Worm (Caenorhabditis elegans): ENCODE measurements around the gene dnj-19.
A peak's percentile ranks its signal among the peaks of the same experiment; 100 is the strongest.

Gene dnj-19

ce11 chrV:5538500-5538899 is 33.8 kb upstream of the dnj-19 start, which contains the start of gene cft-1:
cft-1 (plus strand) TSS chrV:5538800.
- TF ChIP-seq ztf-4 (tag; optimal IDR thresholded peaks at IDR 0.05) (no peak), unc-55 (GFP tag; optimal IDR thresholded peaks at IDR 0.05) (no peak), ztf-1 (GFP tag; conservative IDR thresholded peaks at IDR 0.05) (no peak), nhr-25 (tag; optimal IDR thresholded peaks at IDR 0.05) (no peak), crh-2 (tag; optimal IDR thresholded peaks at IDR 0.05) (no peak), mab-5 (tag; optimal IDR thresholded peaks at IDR 0.05) (no peak), nhr-77 (tag; optimal IDR thresholded peaks at IDR 0.05) (no peak), alr-1 (tag; optimal IDR thresholded peaks at IDR 0.05) (no peak), snpc-4 (tag; optimal IDR thresholded peaks at IDR 0.05) (no peak), mbf-1 (tag; optimal IDR thresholded peaks at IDR 0.05) (no peak), ceh-82 (tag; optimal IDR thresholded peaks at IDR 0.05) (no peak), lin-11 (tag; optimal IDR thresholded peaks at IDR 0.05) (no peak), skn-1 (tag; optimal IDR thresholded peaks at IDR 0.05) (no peak), nhr-11 (tag; optimal IDR thresholded peaks at IDR 0.05) (no peak), ztf-11 (tag; optimal IDR thresholded peaks at IDR 0.05) (no peak), lin-39 (tag; optimal IDR thresholded peaks at IDR 0.05) (no peak)

- TF ChIP-seq peb-1 (tag; optimal IDR thresholded peaks at IDR 0.05) (no peak), nhr-129 (tag; optimal IDR thresholded peaks at IDR 0.05) (peak; percentile 51), C34F6.9 (tag; optimal IDR thresholded peaks at IDR 0.05) (peak; percentile 43), ztf-1 (GFP tag; conservative IDR thresholded peaks at IDR 0.05) (no peak), lin-11 (tag; optimal IDR thresholded peaks at IDR 0.05) (no peak)
Observed at ce11 chrV:5536240-5536811, 31.7 kb upstream of the dnj-19 start, which contains the start of the genes cox-16 and syp-2. cox-16 (minus strand) TSS chrV:5536243. syp-2 (plus strand) TSS chrV:5536487.

DNA sequence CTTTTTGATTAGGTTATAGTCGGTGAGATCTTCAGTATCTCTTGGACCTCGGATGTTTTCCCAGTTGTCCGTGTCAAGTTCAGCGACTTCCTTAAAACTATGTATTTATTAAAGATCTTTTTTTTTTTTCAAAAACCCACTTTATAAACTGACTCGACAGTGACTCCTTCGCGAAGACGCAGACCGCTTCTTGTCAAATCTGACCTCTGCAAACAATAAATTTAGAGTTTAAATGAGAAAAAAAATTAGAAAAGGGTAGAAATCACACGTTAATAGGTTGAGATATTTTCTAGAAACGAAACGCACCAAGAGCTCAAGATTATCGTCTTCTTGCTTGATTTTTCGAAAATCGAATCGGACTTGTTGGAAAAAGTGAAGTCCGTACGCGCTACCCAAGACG is 31.1 kb upstream of the dnj-19 start, which contains the start of gene C24G6.8:
TSS of gene C24G6.8 (minus strand) at position 101 of the 400 bp plus-strand sequence.
- TF ChIP-seq peb-1 (tag; optimal IDR thresholded peaks at IDR 0.05) (no peak), nhr-10 (tag; optimal IDR thresholded peaks at IDR 0.05) (no peak), elt-1 (tag; optimal IDR thresholded peaks at IDR 0.05) (no peak), nhr-77 (tag; optimal IDR thresholded peaks at IDR 0.05) (no peak), alr-1 (tag; optimal IDR thresholded peaks at IDR 0.05) (no peak), lin-11 (tag; optimal IDR thresholded peaks at IDR 0.05) (no peak), nhr-11 (tag; optimal IDR thresholded peaks at IDR 0.05) (no peak), nhr-6 (tag; optimal IDR thresholded peaks at IDR 0.05) (no peak), nhr-237 (tag; optimal IDR thresholded peaks at IDR 0.05) (no peak), fos-1 (tag; optimal IDR thresholded peaks at IDR 0.05) (no peak), nhr-12 (tag; optimal IDR thresholded peaks at IDR 0.05) (no peak), elt-3 (tag; optimal IDR thresholded peaks at IDR 0.05) (no peak), ceh-82 (tag; optimal IDR thresholded peaks at IDR 0.05) (no peak), nhr-129 (tag; optimal IDR thresholded peaks at IDR 0.05) (no peak), aly-2 (tag; optimal IDR thresholded peaks at IDR 0.05) (no peak), Y55F3AM.14 (GFP tag; optimal IDR thresholded peaks at IDR 0.05) (no peak), snpc-4 (tag; optimal IDR thresholded peaks at IDR 0.05) (no peak)

DNA sequence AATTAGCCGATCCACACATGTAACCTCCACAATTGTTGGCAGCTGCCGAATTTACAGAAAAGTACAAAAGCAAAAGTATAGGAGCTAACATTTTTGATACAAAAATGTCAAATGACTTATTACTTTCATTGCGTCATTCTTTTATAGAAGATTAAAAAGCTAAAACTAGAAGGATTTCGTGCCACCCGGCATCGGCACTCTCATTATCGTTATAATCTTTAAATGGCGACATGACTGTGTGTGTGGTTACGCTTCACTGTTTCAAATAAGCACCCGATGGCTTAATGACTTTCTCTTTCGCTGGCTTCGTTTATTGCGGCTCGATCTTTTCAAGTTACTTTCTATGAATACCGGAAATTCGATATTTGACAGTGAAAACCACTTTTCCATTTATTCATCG is 29.1 kb upstream of the dnj-19 start, which contains the start of gene grl-1:
TSS of gene grl-1 (minus strand) at position 101 of the 400 bp plus-strand sequence.
- no peak for TF ChIP-seq fos-1 (tag; optimal IDR thresholded peaks at IDR 0.05)
- TF ChIP-seq aly-2 (tag; optimal IDR thresholded peaks at IDR 0.05), result no peak
- no peak for TF ChIP-seq F13H6.1 (tag; optimal IDR thresholded peaks at IDR 0.05)
- no peak for TF ChIP-seq gmeb-1 (tag; optimal IDR thresholded peaks at IDR 0.05)
- no peak for TF ChIP-seq lsy-2 (tag; optimal IDR thresholded peaks at IDR 0.05)
- TF ChIP-seq skn-1 (tag; optimal IDR thresholded peaks at IDR 0.05), result no peak
- TF ChIP-seq dmd-4 (tag; optimal IDR thresholded peaks at IDR 0.05), result no peak
- no peak for TF ChIP-seq egl-27 (tag; optimal IDR thresholded peaks at IDR 0.05)
- TF ChIP-seq nhr-12 (tag; optimal IDR thresholded peaks at IDR 0.05), result no peak
- no peak for TF ChIP-seq mdl-1 (tag; optimal IDR thresholded peaks at IDR 0.05)
- TF ChIP-seq nhr-21 (tag; optimal IDR thresholded peaks at IDR 0.05), result no peak
- TF ChIP-seq ceh-16 (tag; optimal IDR thresholded peaks at IDR 0.05), result no peak

DNA sequence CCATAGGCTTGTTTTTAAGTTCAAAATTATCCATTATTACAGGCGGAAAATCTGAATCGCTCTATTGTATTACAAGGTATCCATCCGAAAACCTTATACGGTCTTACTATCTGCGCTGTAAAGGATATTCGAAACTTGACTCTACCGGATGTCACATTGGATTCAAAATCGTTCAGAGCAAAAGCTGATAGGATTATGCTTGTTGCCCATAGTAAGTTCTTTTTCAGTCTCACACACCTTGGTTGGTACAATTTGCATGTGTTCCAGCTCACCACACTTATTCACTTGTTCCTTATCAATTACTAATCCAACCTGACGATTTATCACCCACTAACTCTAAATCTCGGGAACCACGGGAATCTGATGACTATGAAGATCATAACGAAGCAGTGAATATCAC is 23.0 kb upstream of the dnj-19 start:
- TF ChIP-seq nhr-23 (tag; optimal IDR thresholded peaks at IDR 0.05) (no peak), Y55F3AM.14 (GFP tag; optimal IDR thresholded peaks at IDR 0.05) (peak; percentile 48)

Data from whole organism, L2 larva.